Fruit fly (Drosophila melanogaster): ENCODE results near the gene CG17744.

Gene CG17744

dm6 chr3L:6997410-6997809, 29.2 kb downstream of the CG17744 start:
- TF ChIP-seq Sox15 (GFP tag; optimal IDR thresholded peaks at IDR 0.05) (no peak), CG7368 (GFP tag; optimal IDR thresholded peaks at IDR 0.05) (no peak), CG32006 (GFP tag; optimal IDR thresholded peaks at IDR 0.05) (no peak), CG3032 (tag; optimal IDR thresholded peaks at IDR 0.05) (no peak), CG10631 (GFP tag; optimal IDR thresholded peaks at IDR 0.05) (no peak), spab (GFP tag; optimal IDR thresholded peaks at IDR 0.05) (no peak), CG8119 (GFP tag; IDR thresholded peaks at IDR 0.05) (no peak)

DNA sequence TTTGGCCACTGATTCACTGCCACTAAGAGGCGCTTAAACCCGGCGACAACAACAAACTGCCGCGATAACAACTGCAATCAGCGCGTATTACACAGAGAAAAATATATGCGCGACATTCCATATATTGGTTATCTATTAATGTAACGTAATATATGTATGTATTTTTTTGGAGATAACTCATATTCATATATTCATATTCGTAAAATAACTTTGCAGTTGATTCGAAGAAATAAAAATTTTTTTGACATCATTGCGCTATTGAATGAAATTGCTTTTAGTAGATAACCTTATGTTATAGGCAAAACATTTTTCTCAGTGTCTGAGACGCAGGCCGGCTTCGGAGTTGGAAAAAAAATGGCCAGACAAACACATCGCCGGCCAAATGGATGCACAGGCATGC, 29.7 kb downstream of the CG17744 start:
- TF ChIP-seq CG3919 (GFP tag; optimal IDR thresholded peaks at IDR 0.05) (peak; percentile 38), CG8632 (GFP tag; optimal IDR thresholded peaks at IDR 0.05) (peak; percentile 11), fd59A (GFP tag; optimal IDR thresholded peaks at IDR 0.05) (peak; percentile 11), CG3032 (tag; optimal IDR thresholded peaks at IDR 0.05) (peak; percentile 31), vri (GFP tag; optimal IDR thresholded peaks at IDR 0.05) (no peak), CG8319 (GFP tag; optimal IDR thresholded peaks at IDR 0.05) (no peak), Met (GFP tag; optimal IDR thresholded peaks at IDR 0.05) (peak; percentile 51), lz (GFP tag; optimal IDR thresholded peaks at IDR 0.05) (peak; percentile 36), CG6854 (GFP tag; optimal IDR thresholded peaks at IDR 0.05) (no peak), Blimp-1 (GFP tag; optimal IDR thresholded peaks at IDR 0.05) (no peak), CG10669 (GFP tag; optimal IDR thresholded peaks at IDR 0.05) (peak; percentile 13), topi (GFP tag; optimal IDR thresholded peaks at IDR 0.05) (peak; percentile 31), CG32006 (GFP tag; optimal IDR thresholded peaks at IDR 0.05) (peak; percentile 80), CG15336 (GFP tag; IDR thresholded peaks at IDR 0.05) (peak; percentile 76), CG8119 (GFP tag; IDR thresholded peaks at IDR 0.05) (peak; percentile 76), CG16779 (tag; optimal IDR thresholded peaks at IDR 0.05) (no peak), CG31627 (GFP tag; optimal IDR thresholded peaks at IDR 0.05) (peak; percentile 56), CG6808 (GFP tag; optimal IDR thresholded peaks at IDR 0.05) (peak; percentile 24), achi (GFP tag; optimal IDR thresholded peaks at IDR 0.05) (peak; percentile 51), esn (GFP tag; optimal IDR thresholded peaks at IDR 0.05) (peak; percentile 47), ss (GFP tag; optimal IDR thresholded peaks at IDR 0.05) (peak in 1 of 2 experiments; percentile 8), Ets21C (GFP tag; optimal IDR thresholded peaks at IDR 0.05) (no peak), Eip93F (GFP tag; optimal IDR thresholded peaks at IDR 0.05) (no peak), Gug (GFP tag; IDR thresholded peaks at IDR 0.05) (peak; percentile 21; the same call in 1 of the 2 replicates), CG9139 (GFP tag; optimal IDR thresholded peaks at IDR 0.05) (no peak), net (GFP tag; optimal IDR thresholded peaks at IDR 0.05) (peak; percentile 57), eg (GFP tag; IDR thresholded peaks at IDR 0.05) (peak; percentile 79), Sox14 (GFP tag; optimal IDR thresholded peaks at IDR 0.05) (peak; percentile 28), CG4318 (GFP tag; optimal IDR thresholded peaks at IDR 0.05) (peak; percentile 53), fd85E (GFP tag; optimal IDR thresholded peaks at IDR 0.05) (no peak), CG6792 (GFP tag; optimal IDR thresholded peaks at IDR 0.05) (peak; percentile 12), pdm3 (GFP tag; optimal IDR thresholded peaks at IDR 0.05) (peak; percentile 64), CG7368 (GFP tag; optimal IDR thresholded peaks at IDR 0.05) (no peak), cyc (GFP tag; optimal IDR thresholded peaks at IDR 0.05) (peak; percentile 21), salr (GFP tag; optimal IDR thresholded peaks at IDR 0.05) (peak in 1 of 2 experiments; percentile 34), CG11762 (GFP tag; optimal IDR thresholded peaks at IDR 0.05; ENCODE audit: insufficient read depth) (no peak), spab (GFP tag; optimal IDR thresholded peaks at IDR 0.05) (no peak), Eip75B (GFP tag; optimal IDR thresholded peaks at IDR 0.05) (peak; percentile 38), OdsH (GFP tag; optimal IDR thresholded peaks at IDR 0.05) (peak; percentile 54), CG6163 (GFP tag; IDR thresholded peaks at IDR 0.05) (peak; percentile 55; the same call in 2 of the 3 replicates), CG34406 (GFP tag; optimal IDR thresholded peaks at IDR 0.05) (peak; percentile 39), CG11294 (GFP tag; IDR thresholded peaks at IDR 0.05) (peak; percentile 22; the same call in 1 of the 2 replicates), Sox102F (GFP tag; optimal IDR thresholded peaks at IDR 0.05) (peak; percentile 16), CG11902 (GFP tag; optimal IDR thresholded peaks at IDR 0.05) (no peak), CG10631 (GFP tag; optimal IDR thresholded peaks at IDR 0.05) (peak; percentile 53), acj6 (GFP tag; optimal IDR thresholded peaks at IDR 0.05) (peak; percentile 45), Lpt (GFP tag; optimal IDR thresholded peaks at IDR 0.05) (peak; percentile 23), CG1621 (tag; optimal IDR thresholded peaks at IDR 0.05) (peak; percentile 17)

Data from whole organism, prepupa.